Worm (Caenorhabditis elegans) whole organism, early embryonic: ENCODE data around the gene stdh-2.

Source experiments
- B0310.2 ChIP-seq: sonication (generic microtip); optimal IDR thresholded peaks from 2 replicates; lab custom pipeline; 2016; ENCODE audit warnings: mild to moderate bottlenecking, missing genetic modification characterization, missing compliant biosample characterization
- F13C5.2 ChIP-seq: sonication (generic microtip); optimal IDR thresholded peaks from 2 replicates; lab custom pipeline; 2017; ENCODE audit warnings: mild to moderate bottlenecking, missing genetic modification characterization, inconsistent platforms, missing compliant biosample characterization
- aly-1 ChIP-seq: sonication (generic microtip); optimal IDR thresholded peaks from 2 replicates; lab custom pipeline; 2016; ENCODE audit warnings: missing genetic modification characterization, missing compliant biosample characterization
- ama-1 ChIP-seq: fragments of 150-350 bp; optimal IDR thresholded peaks from 2 replicates; lab custom pipeline; 2014
- ceh-13 ChIP-seq: fragments of 200-800 bp; sonication (Bioruptor generic); optimal IDR thresholded peaks from 2 replicates; lab custom pipeline; 2018; ENCODE audit warnings: mild to moderate bottlenecking, missing genetic modification characterization, missing compliant biosample characterization
- ceh-36 ChIP-seq: sonication (generic microtip); optimal IDR thresholded peaks from 2 replicates; lab custom pipeline; 2016; ENCODE audit warnings: missing genetic modification characterization, inconsistent platforms, missing compliant biosample characterization
- ets-7 ChIP-seq: sonication (generic microtip); optimal IDR thresholded peaks from 2 replicates; lab custom pipeline; 2016; ENCODE audit warnings: missing genotype, missing genetic modification characterization, missing compliant biosample characterization
- flt-1 ChIP-seq: fragments of 200-800 bp; sonication (Bioruptor generic); IDR thresholded peaks from 2 replicates; pipeline ENCODE4 v1.3.6; 2022; ENCODE audit warnings: missing genetic modification characterization, missing compliant biosample characterization
- hmbx-1 ChIP-seq: sonication (generic microtip); optimal IDR thresholded peaks from 2 replicates; lab custom pipeline; 2016; ENCODE audit warnings: mild to moderate bottlenecking, missing genetic modification characterization, missing compliant biosample characterization
- hmg-4 ChIP-seq: fragments of 200-800 bp; sonication (Bioruptor generic); optimal IDR thresholded peaks from 2 replicates; lab custom pipeline; 2018; ENCODE audit warnings: mild to moderate bottlenecking, missing genetic modification characterization, missing compliant biosample characterization
- hnd-1 ChIP-seq: sonication (generic microtip); optimal IDR thresholded peaks from 2 replicates; lab custom pipeline; 2016; ENCODE audit warnings: missing genetic modification characterization, missing compliant biosample characterization
- pes-1 ChIP-seq: fragments of 200-800 bp; sonication (Bioruptor generic); IDR thresholded peaks from 2 replicates; pipeline ENCODE4 v1.3.6; 2022; ENCODE audit warnings: missing genetic modification reagents, missing genetic modification characterization, missing compliant biosample characterization
- scrt-1 ChIP-seq: fragments of 200-800 bp; sonication (Bioruptor generic); IDR thresholded peaks from 2 replicates; pipeline ENCODE4 v1.3.6; 2022; ENCODE audit warnings: missing genetic modification characterization, missing compliant biosample characterization
- sea-1 ChIP-seq: fragments of 200-800 bp; sonication (Bioruptor generic); conservative IDR thresholded peaks from 2 replicates; pipeline ENCODE4 v1.3.6; 2022; ENCODE audit warnings: missing genetic modification characterization, missing compliant biosample characterization
- tbx-11 ChIP-seq: fragments of 200-800 bp; sonication (Bioruptor generic); IDR thresholded peaks from 2 replicates; pipeline ENCODE4 v1.3.6; 2022; ENCODE audit warnings: missing genetic modification characterization, missing compliant biosample characterization
- tbx-37 ChIP-seq: fragments of 200-800 bp; sonication (Bioruptor generic); conservative IDR thresholded peaks from 2 replicates; pipeline ENCODE4 v1.3.6; 2022; ENCODE audit warnings: missing genetic modification reagents, missing genetic modification characterization, missing compliant biosample characterization
- tra-4 ChIP-seq: sonication (generic microtip); optimal IDR thresholded peaks from 2 replicates; lab custom pipeline; 2017; ENCODE audit warnings: missing genetic modification characterization, missing compliant biosample characterization

stdh-2 gene

ce11 chrV:16224027-16224426 lies at the start of gene stdh-2:
stdh-2 (plus strand) TSS chrV:16224327.
- TF ChIP-seq hmbx-1 = no peak
- no peak for TF ChIP-seq flt-1
- no peak for TF ChIP-seq tbx-37
- TF ChIP-seq pes-1 (GFP tag; lab: Robert Waterston, UW) = no peak
- no peak for TF ChIP-seq ama-1
- no peak for TF ChIP-seq ceh-36 (tag; lab: Kevin White, UChicago)
- TF ChIP-seq ets-7 (tag; lab: Kevin White, UChicago) = no peak
- no peak for TF ChIP-seq tra-4 (tag; lab: Kevin White, UChicago)

- no peak for TF ChIP-seq hnd-1 (tag; lab: Kevin White, UChicago)
- no peak for TF ChIP-seq tbx-37
- no peak for TF ChIP-seq pes-1 (GFP tag; lab: Robert Waterston, UW)
- TF ChIP-seq ceh-13 (GFP tag; lab: Kevin White, UChicago) = no peak
- no peak for TF ChIP-seq tbx-11
- no peak for TF ChIP-seq ama-1
- no peak for TF ChIP-seq ets-7 (tag; lab: Kevin White, UChicago)
- no peak for TF ChIP-seq tra-4 (tag; lab: Kevin White, UChicago)
- TF ChIP-seq scrt-1 (GFP tag; lab: Robert Waterston, UW) = no peak
- no peak for TF ChIP-seq B0310.2 (tag; lab: Kevin White, UChicago)
- TF ChIP-seq aly-1 (tag; lab: Kevin White, UChicago) = no peak
- TF ChIP-seq hmg-4 (GFP tag; lab: Kevin White, UChicago) = no peak
- no peak for TF ChIP-seq F13C5.2 (tag; lab: Kevin White, UChicago)
- TF ChIP-seq sea-1 (GFP tag; lab: Robert Waterston, UW) = no peak
Observed at ce11 chrV:16175227-16175626, 48.9 kb upstream of the stdh-2 start.

- no peak for TF ChIP-seq B0310.2 (tag; lab: Kevin White, UChicago)
- TF ChIP-seq hmbx-1 = no peak
- no peak for TF ChIP-seq ceh-13 (GFP tag; lab: Kevin White, UChicago)
- TF ChIP-seq ama-1 = no peak
- TF ChIP-seq pes-1 (GFP tag; lab: Robert Waterston, UW) = no peak
- TF ChIP-seq flt-1 = no peak
- no peak for TF ChIP-seq aly-1 (tag; lab: Kevin White, UChicago)
- TF ChIP-seq ets-7 (tag; lab: Kevin White, UChicago) = no peak
- TF ChIP-seq ceh-36 (tag; lab: Kevin White, UChicago) = no peak
- TF ChIP-seq tbx-37 = no peak
- TF ChIP-seq hnd-1 (tag; lab: Kevin White, UChicago) = no peak
- no peak for TF ChIP-seq hmg-4 (GFP tag; lab: Kevin White, UChicago)
- no peak for TF ChIP-seq F13C5.2 (tag; lab: Kevin White, UChicago)
- TF ChIP-seq tbx-11 = no peak
- no peak for TF ChIP-seq tra-4 (tag; lab: Kevin White, UChicago)
Observed at ce11 chrV:16175757-16176156, 48.4 kb upstream of the stdh-2 start, which contains the start of gene cyp-33D1. cyp-33D1 (minus strand) TSS chrV:16175857.

ce11 chrV:16180350-16180749 lies 43.8 kb upstream of the stdh-2 start, which contains the start of gene str-106:
str-106 (plus strand) TSS chrV:16180650.
- no peak for TF ChIP-seq aly-1 (tag; lab: Kevin White, UChicago)

- TF ChIP-seq ceh-36 (tag; lab: Kevin White, UChicago) = no peak
- TF ChIP-seq B0310.2 (tag; lab: Kevin White, UChicago) = no peak
- no peak for TF ChIP-seq ets-7 (tag; lab: Kevin White, UChicago)
- no peak for TF ChIP-seq ama-1
- no peak for TF ChIP-seq hmg-4 (GFP tag; lab: Kevin White, UChicago)
- TF ChIP-seq tbx-11 = no peak
- no peak for TF ChIP-seq sea-1 (GFP tag; lab: Robert Waterston, UW)
- TF ChIP-seq F13C5.2 (tag; lab: Kevin White, UChicago) = no peak
- no peak for TF ChIP-seq tbx-37
- TF ChIP-seq hnd-1 (tag; lab: Kevin White, UChicago) = no peak
- TF ChIP-seq pes-1 (GFP tag; lab: Robert Waterston, UW) = no peak
- no peak for TF ChIP-seq aly-1 (tag; lab: Kevin White, UChicago)
- TF ChIP-seq tra-4 (tag; lab: Kevin White, UChicago) = no peak
- no peak for TF ChIP-seq scrt-1 (GFP tag; lab: Robert Waterston, UW)
Observed at ce11 chrV:16182110-16182509, 42.0 kb upstream of the stdh-2 start, which contains the start of gene srz-13. srz-13 (plus strand) TSS chrV:16182410.

- TF ChIP-seq hmg-4 (GFP tag; lab: Kevin White, UChicago) = no peak
- no peak for TF ChIP-seq sea-1 (GFP tag; lab: Robert Waterston, UW)
- no peak for TF ChIP-seq ceh-13 (GFP tag; lab: Kevin White, UChicago)
- no peak for TF ChIP-seq tra-4 (tag; lab: Kevin White, UChicago)
- no peak for TF ChIP-seq aly-1 (tag; lab: Kevin White, UChicago)
- TF ChIP-seq tbx-37 = no peak
- no peak for TF ChIP-seq hnd-1 (tag; lab: Kevin White, UChicago)
- no peak for TF ChIP-seq ama-1
- TF ChIP-seq F13C5.2 (tag; lab: Kevin White, UChicago) = no peak
- TF ChIP-seq hmbx-1 = no peak
- no peak for TF ChIP-seq pes-1 (GFP tag; lab: Robert Waterston, UW)
- no peak for TF ChIP-seq B0310.2 (tag; lab: Kevin White, UChicago)
- TF ChIP-seq flt-1 = no peak
- TF ChIP-seq tbx-11 = no peak
- no peak for TF ChIP-seq ceh-36 (tag; lab: Kevin White, UChicago)
- TF ChIP-seq ets-7 (tag; lab: Kevin White, UChicago) = no peak
- TF ChIP-seq scrt-1 (GFP tag; lab: Robert Waterston, UW) = no peak
Observed at ce11 chrV:16182918-16183317, 41.2 kb upstream of the stdh-2 start, which contains the start of gene srh-277. srh-277 (plus strand) TSS chrV:16183218.

- TF ChIP-seq F13C5.2 (tag; lab: Kevin White, UChicago) = no peak
Observed at ce11 chrV:16183357-16183756, 40.8 kb upstream of the stdh-2 start, which contains the start of gene srz-14. srz-14 (plus strand) TSS chrV:16183657.

- TF ChIP-seq B0310.2 (tag; lab: Kevin White, UChicago) (no peak), pes-1 (GFP tag; lab: Robert Waterston, UW) (no peak), ceh-36 (tag; lab: Kevin White, UChicago) (no peak), ama-1 (no peak), ceh-13 (GFP tag; lab: Kevin White, UChicago) (no peak)
Observed at ce11 chrV:16190485-16190884, 33.6 kb upstream of the stdh-2 start, which contains the start of gene srh-281. srh-281 (plus strand) TSS chrV:16190785.
